Fruit fly (Drosophila melanogaster): ENCODE data around the gene Wdr81.

The Wdr81 gene

dm6 chr2L:12045941-12046855 lies 25.4 kb upstream of the Wdr81 start, which contains the start of gene CG6770 (continued):
- peak; percentile 88 for TF ChIP-seq sob (GFP tag; IDR thresholded peaks at IDR 0.05)
- peak; percentile 80 for TF ChIP-seq CG12391 (tag; optimal IDR thresholded peaks at IDR 0.05)
- no peak for TF ChIP-seq ham (GFP tag; IDR thresholded peaks at IDR 0.05)
- peak; percentile 85 for TF ChIP-seq zfh1 (GFP tag; IDR thresholded peaks at IDR 0.05)
- no peak for TF ChIP-seq CG6791 (GFP tag; IDR thresholded peaks at IDR 0.05; ENCODE audit: partially characterized antibody)
- TF ChIP-seq NFAT (GFP tag; IDR thresholded peaks at IDR 0.05), result peak; percentile 81
- TF ChIP-seq slp2 (GFP tag; optimal IDR thresholded peaks at IDR 0.05), result peak; percentile 38
- no peak for TF ChIP-seq hth (optimal IDR thresholded peaks at IDR 0.05)
- peak; percentile 92 for TF ChIP-seq CG13894 (tag; optimal IDR thresholded peaks at IDR 0.05)
- TF ChIP-seq CG3726 (GFP tag; IDR thresholded peaks at IDR 0.05), result peak; percentile 62; the same call in 1 of the 3 replicates
- TF ChIP-seq CG13123 (GFP tag; optimal IDR thresholded peaks at IDR 0.05), result no peak
- peak; percentile 92 for TF ChIP-seq CG2678 (tag; optimal IDR thresholded peaks at IDR 0.05)
- peak; percentile 28 for TF ChIP-seq ac (GFP tag; optimal IDR thresholded peaks at IDR 0.05)
- TF ChIP-seq Side (GFP tag; optimal IDR thresholded peaks at IDR 0.05), result peak; percentile 38
- TF ChIP-seq eyg (GFP tag; optimal IDR thresholded peaks at IDR 0.05), result no peak
- peak; percentile 89 for TF ChIP-seq Fer3 (tag; optimal IDR thresholded peaks at IDR 0.05)
- TF ChIP-seq Scr (GFP tag; IDR thresholded peaks at IDR 0.05; ENCODE audit: partially characterized antibody), result peak; percentile 36
- TF ChIP-seq CG14667 (GFP tag; IDR thresholded peaks at IDR 0.05), result peak; percentile 60; the same call in 1 of the 2 replicates
- 0 out of 2 replicates have a peak, but pooled peaks have one; percentile 40 for TF ChIP-seq Poxn (GFP tag; IDR thresholded peaks at IDR 0.05)
- TF ChIP-seq yki (optimal IDR thresholded peaks at IDR 0.05), result no peak
- TF ChIP-seq CG12219 (GFP tag; optimal IDR thresholded peaks at IDR 0.05), result peak; percentile 58
- TF ChIP-seq ro (GFP tag; IDR thresholded peaks at IDR 0.05), result no peak
- TF ChIP-seq scrt (GFP tag; optimal IDR thresholded peaks at IDR 0.05), result peak; percentile 87
- TF ChIP-seq ato (GFP tag; IDR thresholded peaks at IDR 0.05; ENCODE audit: partially characterized antibody), result no peak
- TF ChIP-seq CG33557 (GFP tag; optimal IDR thresholded peaks at IDR 0.05), result no peak
- TF ChIP-seq Sry-δ (GFP tag; optimal IDR thresholded peaks at IDR 0.05), result no peak
- no peak; the same call in none of the 2 replicates for TF ChIP-seq CG4360 (GFP tag; IDR thresholded peaks at IDR 0.05)
- TF ChIP-seq oc (tag; optimal IDR thresholded peaks at IDR 0.05), result peak; percentile 41
- peak; percentile 31 for TF ChIP-seq CG7786 (GFP tag; optimal IDR thresholded peaks at IDR 0.05)
- TF ChIP-seq ash1 (GFP tag; optimal IDR thresholded peaks at IDR 0.05), result peak; percentile 17
- TF ChIP-seq unpg (GFP tag; optimal IDR thresholded peaks at IDR 0.05), result peak; percentile 89
- peak; percentile 4 for TF ChIP-seq p53 (GFP tag; optimal IDR thresholded peaks at IDR 0.05)
- peak; percentile 93 for TF ChIP-seq PHDP (tag; optimal IDR thresholded peaks at IDR 0.05)
- TF ChIP-seq E2f1 (GFP tag; IDR thresholded peaks at IDR 0.05), result peak; percentile 84
- peak; percentile 1 for TF ChIP-seq shn (GFP tag; optimal IDR thresholded peaks at IDR 0.05)
- TF ChIP-seq pho (GFP tag; optimal IDR thresholded peaks at IDR 0.05), result peak; percentile 45
- TF ChIP-seq Camta (GFP tag; optimal IDR thresholded peaks at IDR 0.05), result peak; percentile 0
- TF ChIP-seq cad (GFP tag; optimal IDR thresholded peaks at IDR 0.05), result no peak
- peak; percentile 79 for TF ChIP-seq Mrtf (GFP tag; IDR thresholded peaks at IDR 0.05)
- peak; percentile 91 for TF ChIP-seq B-H2 (GFP tag; optimal IDR thresholded peaks at IDR 0.05)
- peak; percentile 86 for TF ChIP-seq CG7839 (tag; optimal IDR thresholded peaks at IDR 0.05)
- no peak for TF ChIP-seq repo (GFP tag; optimal IDR thresholded peaks at IDR 0.05)
- no peak for TF ChIP-seq HmgD (GFP tag; optimal IDR thresholded peaks at IDR 0.05)
- peak; percentile 54 for TF ChIP-seq az2 (GFP tag; optimal IDR thresholded peaks at IDR 0.05)
- TF ChIP-seq zen2 (GFP tag; IDR thresholded peaks at IDR 0.05; ENCODE audit: partially characterized antibody), result no peak
- TF ChIP-seq CG4854 (GFP tag; optimal IDR thresholded peaks at IDR 0.05), result peak; percentile 30
- peak; percentile 43 for TF ChIP-seq trh (GFP tag; optimal IDR thresholded peaks at IDR 0.05)
- TF ChIP-seq jigr1 (GFP tag; IDR thresholded peaks at IDR 0.05), result 0 out of 3 replicates have a peak, but pooled peaks have one; percentile 45
- TF ChIP-seq Adf1 (GFP tag; IDR thresholded peaks at IDR 0.05), result peak; percentile 62
